Fruit fly (Drosophila melanogaster) whole organism, wandering third instar larva: ENCODE measurements around the gene CG31550.

Experiments used
- Abd-B ChIP-seq: fragments of >200 bp; optimal IDR thresholded peaks from 2 replicates; lab custom pipeline; 2017; ENCODE audit warnings: missing biosample characterization, missing genetic modification characterization
- CrebA ChIP-seq: fragments of 200-800 bp; sonication (Bioruptor generic); optimal IDR thresholded peaks from 2 replicates; lab custom pipeline; 2016; ENCODE audit warnings: missing biosample characterization, mild to moderate bottlenecking, missing genetic modification characterization, borderline replicate concordance
- Dfd ChIP-seq: fragments of >200 bp; optimal IDR thresholded peaks from 2 replicates; lab custom pipeline; 2017; ENCODE audit warnings: missing biosample characterization, missing genetic modification characterization
- GATAd ChIP-seq: sonication (Bioruptor generic); optimal IDR thresholded peaks from 2 replicates; lab custom pipeline; 2016; ENCODE audit warnings: missing biosample characterization, missing genetic modification characterization
- Jra ChIP-seq: sonication (Bioruptor generic); optimal IDR thresholded peaks from 2 replicates; lab custom pipeline; 2016; ENCODE audit warnings: missing biosample characterization, missing genetic modification characterization
- OdsH ChIP-seq: fragments of 200-800 bp; sonication (Bioruptor generic); optimal IDR thresholded peaks from 2 replicates; lab custom pipeline; 2016; ENCODE audit warnings: missing biosample characterization, mild to moderate bottlenecking, missing genetic modification characterization
- sage ChIP-seq: fragments of 200-800 bp; sonication (Bioruptor generic); optimal IDR thresholded peaks from 2 replicates; lab custom pipeline; 2016; ENCODE audit warnings: missing biosample characterization, mild to moderate bottlenecking, missing genetic modification characterization
- sv ChIP-seq: fragments of 200-800 bp; sonication (Bioruptor generic); optimal IDR thresholded peaks from 3 replicates; lab custom pipeline; 2016; ENCODE audit warnings: missing biosample characterization, missing genetic modification characterization
- woc ChIP-seq: sonication (Bioruptor generic); optimal IDR thresholded peaks from 2 replicates; lab custom pipeline; 2016; ENCODE audit warnings: missing biosample characterization, mild to moderate bottlenecking, missing genetic modification characterization

- TF ChIP-seq sage (GFP tag; lab: Kevin White, UChicago) (no peak), Abd-B (GFP tag; lab: Kevin White, UChicago) (no peak), GATAd (GFP tag; lab: Kevin White, UChicago) (no peak), woc (GFP tag; lab: Kevin White, UChicago) (peak; percentile 26), Dfd (GFP tag; lab: Kevin White, UChicago) (no peak), sv (no peak), Jra (GFP tag; lab: Kevin White, UChicago) (no peak), CrebA (GFP tag; lab: Kevin White, UChicago) (no peak), OdsH (GFP tag; lab: Kevin White, UChicago) (peak; percentile 4)
Measured at dm6 chr3R:5466875-5467274, 18.5 kb upstream of the CG31550 start, which contains the start of gene RpL35A.
